Fruit fly (Drosophila melanogaster): ENCODE results near the gene Nedd8.

Nedd8 gene

dm6 chr2L:18974063-18974779, 22.6 kb upstream of the Nedd8 start, which contains the start of the genes L2HGDH and CG10431 (continued):
- TF ChIP-seq CG32772 (GFP tag; IDR thresholded peaks at IDR 0.05) (no peak), Blimp-1 (GFP tag; optimal IDR thresholded peaks at IDR 0.05) (peak; percentile 32), Pdp1 (GFP tag; optimal IDR thresholded peaks at IDR 0.05) (peak; percentile 38 to 76), CG7556 (GFP tag; optimal IDR thresholded peaks at IDR 0.05) (peak; percentile 67), CHES-1-like (GFP tag; optimal IDR thresholded peaks at IDR 0.05) (peak; percentile 12), CG6813 (GFP tag; optimal IDR thresholded peaks at IDR 0.05) (peak; percentile 41), CG2875 (GFP tag; optimal IDR thresholded peaks at IDR 0.05) (peak; percentile 27), CG32532 (GFP tag; IDR thresholded peaks at IDR 0.05) (peak; percentile 46), CG1024 (GFP tag; IDR thresholded peaks at IDR 0.05) (no peak), luna (GFP tag; optimal IDR thresholded peaks at IDR 0.05) (no peak), BEAF-32 (GFP tag; optimal IDR thresholded peaks at IDR 0.05) (peak; percentile 52), NC2β (GFP tag; optimal IDR thresholded peaks at IDR 0.05) (no peak), Dll (GFP tag; IDR thresholded peaks at IDR 0.05; ENCODE audit: partially characterized antibody) (peak; percentile 38; the same call in 1 of the 4 replicates), CG4360 (GFP tag; IDR thresholded peaks at IDR 0.05) (0 out of 2 replicates have a peak, but pooled peaks have one; percentile 19), otp (GFP tag; IDR thresholded peaks at IDR 0.05) (peak; percentile 89), CG11504 (tag; optimal IDR thresholded peaks at IDR 0.05) (no peak), CG3726 (GFP tag; IDR thresholded peaks at IDR 0.05) (no peak), Gsc (GFP tag; IDR thresholded peaks at IDR 0.05) (no peak)

- no peak for TF ChIP-seq CG3407 (GFP tag; optimal IDR thresholded peaks at IDR 0.05)
- TF ChIP-seq CG7372 (GFP tag; IDR thresholded peaks at IDR 0.05) = no peak
- TF ChIP-seq lola (GFP tag; optimal IDR thresholded peaks at IDR 0.05) = peak in 1 of 3 experiments; percentile 50
- peak; percentile 35 for TF ChIP-seq Dp (GFP tag; optimal IDR thresholded peaks at IDR 0.05)
- TF ChIP-seq CG9932 (GFP tag; IDR thresholded peaks at IDR 0.05) = peak; percentile 50
- TF ChIP-seq CoRest (tag; optimal IDR thresholded peaks at IDR 0.05) = peak; percentile 65
- peak; percentile 44 for TF ChIP-seq CG8924 (tag; optimal IDR thresholded peaks at IDR 0.05)
- peak; percentile 63 for TF ChIP-seq Max (GFP tag; optimal IDR thresholded peaks at IDR 0.05)
- no peak for TF ChIP-seq CG8089 (GFP tag; optimal IDR thresholded peaks at IDR 0.05)
- TF ChIP-seq lov (optimal IDR thresholded peaks at IDR 0.05) = no peak
- TF ChIP-seq lov (GFP tag; IDR thresholded peaks at IDR 0.05) = no peak
- no peak for TF ChIP-seq Jarid2 (GFP tag; optimal IDR thresholded peaks at IDR 0.05)
- peak; percentile 52 for TF ChIP-seq mam (GFP tag; optimal IDR thresholded peaks at IDR 0.05)
- no peak for TF ChIP-seq tup (GFP tag; optimal IDR thresholded peaks at IDR 0.05)
- no peak for TF ChIP-seq btn (GFP tag; optimal IDR thresholded peaks at IDR 0.05)
- TF ChIP-seq ac (GFP tag; optimal IDR thresholded peaks at IDR 0.05) = no peak
- peak; percentile 98 for TF ChIP-seq Scr (GFP tag; IDR thresholded peaks at IDR 0.05; ENCODE audit: partially characterized antibody)
- peak; percentile 98 for TF ChIP-seq chinmo (GFP tag; IDR thresholded peaks at IDR 0.05; ENCODE audit: partially characterized antibody)
- peak; percentile 9 for TF ChIP-seq CG3995 (GFP tag; optimal IDR thresholded peaks at IDR 0.05)
- TF ChIP-seq CG2116 (GFP tag; optimal IDR thresholded peaks at IDR 0.05) = peak; percentile 95
- no peak for TF ChIP-seq pros (GFP tag; optimal IDR thresholded peaks at IDR 0.05)
- TF ChIP-seq CG7963 (GFP tag; IDR thresholded peaks at IDR 0.05; ENCODE audit: partially characterized antibody) = peak; percentile 76
- TF ChIP-seq CG7271 (tag; optimal IDR thresholded peaks at IDR 0.05) = peak; percentile 43
- no peak for TF ChIP-seq CG13123 (GFP tag; optimal IDR thresholded peaks at IDR 0.05)
- peak; percentile 11 for TF ChIP-seq CG1602 (GFP tag; optimal IDR thresholded peaks at IDR 0.05)
- no peak for TF ChIP-seq da (GFP tag; optimal IDR thresholded peaks at IDR 0.05)
- TF ChIP-seq cg (GFP tag; optimal IDR thresholded peaks at IDR 0.05) = peak; percentile 87
- TF ChIP-seq Hand (GFP tag; optimal IDR thresholded peaks at IDR 0.05) = no peak
- TF ChIP-seq CG32772 (GFP tag; IDR thresholded peaks at IDR 0.05) = no peak
- TF ChIP-seq Med (GFP tag) = peak; percentile 83
These were observed 16.9 kb upstream of the Nedd8 start, which contains the start of the genes Nak and Tango6 for dm6 chr2L:18968370-18969105. Gene Nak, minus strand, starts transcription at chr2L:18968744. Gene Tango6, plus strand, starts transcription at chr2L:18969028.

Data from whole organism, embryonic.